Worm (Caenorhabditis elegans): ENCODE measurements around the gene T05C12.9.
A peak's percentile ranks its signal among the peaks of the same experiment; 100 is the strongest.

Gene T05C12.9

DNA sequence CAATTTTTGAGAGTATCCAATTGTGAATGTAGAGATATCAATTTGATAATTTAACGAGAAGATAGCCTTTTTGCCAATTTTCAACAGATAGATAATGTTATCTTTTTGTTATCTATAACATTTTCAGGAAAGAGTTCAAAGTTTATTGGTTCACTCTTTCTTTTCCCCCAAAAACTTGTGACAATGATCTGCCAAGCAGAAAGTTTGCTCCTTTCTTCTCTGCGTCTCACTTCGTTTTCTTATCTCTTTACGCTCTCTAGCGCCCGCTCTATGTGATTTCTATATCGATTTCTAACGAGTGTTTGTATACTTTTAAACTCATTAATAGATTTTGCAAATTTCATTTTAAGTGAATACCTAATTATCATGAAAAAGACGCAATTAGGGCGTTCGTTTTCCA lies 33.4 kb upstream of the T05C12.9 start (continued):
- TF ChIP-seq ets-4 (GFP tag; optimal IDR thresholded peaks at IDR 0.05) (no peak), ekl-4 (GFP tag; IDR thresholded peaks at IDR 0.05) (peak; percentile 14; the same call in 1 of the 2 replicates), sea-2 (GFP tag; IDR thresholded peaks at IDR 0.05) (no peak), nfya-1 (tag; optimal IDR thresholded peaks at IDR 0.05; ENCODE audit: borderline replicate concordance, insufficient read depth) (no peak), bed-1 (GFP tag; IDR thresholded peaks at IDR 0.05) (no peak), lin-54 (GFP tag; optimal IDR thresholded peaks at IDR 0.05) (peak; percentile 13), die-1 (tag; optimal IDR thresholded peaks at IDR 0.05) (no peak), hmg-1.2 (GFP tag; IDR thresholded peaks at IDR 0.05) (peak; percentile 49; the same call in 1 of the 2 replicates), hlh-12 (tag; optimal IDR thresholded peaks at IDR 0.05) (no peak), K12H6.12 (tag; optimal IDR thresholded peaks at IDR 0.05) (no peak)

DNA sequence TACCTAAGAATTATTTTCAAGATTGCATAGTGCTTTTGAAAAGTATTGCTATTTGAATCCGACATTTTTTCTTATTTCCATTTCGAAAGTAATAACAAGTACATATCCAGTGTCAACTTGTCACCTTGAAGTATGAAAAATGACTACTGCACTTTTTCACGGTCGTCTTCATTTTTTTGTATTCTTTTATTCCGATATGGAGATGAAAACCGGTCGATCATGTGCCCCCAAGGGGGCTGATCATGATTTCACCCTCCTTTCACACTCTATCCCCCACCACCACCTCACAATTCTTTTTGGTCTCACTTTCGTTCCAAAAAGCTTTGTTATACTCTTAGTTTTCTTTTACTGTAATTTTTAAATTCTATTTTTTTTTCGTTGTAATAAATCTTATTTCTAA lies 32.9 kb upstream of the T05C12.9 start:
- TF ChIP-seq hlh-12 (tag; optimal IDR thresholded peaks at IDR 0.05) (no peak), K11D2.4 (GFP tag; IDR thresholded peaks at IDR 0.05) (no peak), snpc-3.4 (tag; optimal IDR thresholded peaks at IDR 0.05) (no peak), pha-4 (tag; optimal IDR thresholded peaks at IDR 0.05) (no peak), die-1 (tag; optimal IDR thresholded peaks at IDR 0.05) (no peak), C06A6.2 (GFP tag; conservative IDR thresholded peaks at IDR 0.05) (no peak), repo-1 (tag; optimal IDR thresholded peaks at IDR 0.05) (no peak)

DNA sequence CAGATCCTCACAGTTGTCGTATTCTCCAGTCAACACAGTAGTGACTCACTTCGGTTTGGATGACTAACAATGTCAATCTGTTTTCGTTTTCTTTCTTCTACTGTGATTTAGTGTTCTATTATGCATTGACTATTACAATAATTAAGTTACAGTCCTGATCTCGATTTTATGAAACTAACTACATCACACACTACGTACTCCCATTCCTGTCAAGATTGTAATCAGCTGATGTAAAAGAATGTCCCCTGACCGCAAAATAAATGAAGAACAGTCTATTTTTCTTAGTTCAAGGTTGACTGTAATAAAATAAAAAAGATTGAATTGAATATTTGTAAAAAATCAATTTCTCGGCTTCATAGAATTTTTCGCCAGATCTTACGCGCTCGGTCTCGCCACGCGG lies 32.3 kb upstream of the T05C12.9 start:
- TF ChIP-seq F55B11.4 (tag; optimal IDR thresholded peaks at IDR 0.05; ENCODE audit: borderline replicate concordance, insufficient read depth) = no peak
- no peak for TF ChIP-seq ztf-6 (GFP tag; IDR thresholded peaks at IDR 0.05)
- no peak for TF ChIP-seq snpc-4 (GFP tag; optimal IDR thresholded peaks at IDR 0.05)
- no peak for TF ChIP-seq snpc-4 (tag; optimal IDR thresholded peaks at IDR 0.05)
- no peak for TF ChIP-seq cebp-1 (GFP tag; IDR thresholded peaks at IDR 0.05)
- TF ChIP-seq cebp-1 (tag; optimal IDR thresholded peaks at IDR 0.05) = peak; percentile 54
- no peak for TF ChIP-seq B0035.1 (tag; optimal IDR thresholded peaks at IDR 0.05)
- no peak for TF ChIP-seq chd-7 (tag; optimal IDR thresholded peaks at IDR 0.05)

DNA sequence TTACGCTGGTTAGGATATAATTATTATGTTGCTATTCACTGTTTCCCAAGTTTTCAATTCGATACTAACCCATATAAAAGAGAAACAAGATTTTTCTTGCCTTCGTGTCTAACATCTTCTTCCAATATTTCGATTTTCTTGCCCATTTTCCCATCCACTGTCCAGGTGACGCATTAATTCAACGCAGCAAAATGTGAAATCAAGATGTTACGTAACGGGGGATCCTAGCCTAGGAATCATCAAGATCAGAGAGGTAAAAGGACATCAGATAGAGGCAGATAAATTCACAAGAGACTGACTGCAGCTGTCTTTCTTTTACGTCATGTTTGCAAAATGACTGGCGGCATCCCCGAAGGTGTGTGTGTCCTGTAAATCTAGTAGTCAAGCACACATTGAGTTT lies 31.6 kb upstream of the T05C12.9 start:
- no peak for TF ChIP-seq snpc-1.1 (tag; optimal IDR thresholded peaks at IDR 0.05; ENCODE audit: insufficient read depth)
- no peak for TF ChIP-seq akir-1 (GFP tag; optimal IDR thresholded peaks at IDR 0.05)
- 0 out of 2 replicates have a peak, but pooled peaks have one; percentile 8 for TF ChIP-seq hmg-1.2 (GFP tag; IDR thresholded peaks at IDR 0.05)
- no peak for TF ChIP-seq Y67H2A.10 (GFP tag; conservative IDR thresholded peaks at IDR 0.05)
- TF ChIP-seq madf-8 (GFP tag; conservative IDR thresholded peaks at IDR 0.05) = no peak

- TF ChIP-seq ccch-3 (GFP tag; optimal IDR thresholded peaks at IDR 0.05) = no peak
- TF ChIP-seq lin-40 (tag; optimal IDR thresholded peaks at IDR 0.05) = no peak
- no peak for TF ChIP-seq attf-3 (GFP tag; conservative IDR thresholded peaks at IDR 0.05)
- TF ChIP-seq madf-10 (tag; optimal IDR thresholded peaks at IDR 0.05) = no peak
- TF ChIP-seq sptf-2 (GFP tag; optimal IDR thresholded peaks at IDR 0.05) = no peak
- TF ChIP-seq bed-2 (GFP tag; IDR thresholded peaks at IDR 0.05) = no peak
- TF ChIP-seq lsl-1 (GFP tag; optimal IDR thresholded peaks at IDR 0.05) = no peak
- no peak for TF ChIP-seq ztf-22 (GFP tag; optimal IDR thresholded peaks at IDR 0.05)
- TF ChIP-seq tlf-1 (GFP tag; optimal IDR thresholded peaks at IDR 0.05) = no peak
Measured at ce11 chrII:8223945-8224344, 30.9 kb upstream of the T05C12.9 start.

All from whole organism, young adult.